Fruit fly (Drosophila melanogaster): ENCODE results near the gene CG42374.

CG42374 gene

dm6 chr3L:19216377-19216776 lies 47.2 kb upstream of the CG42374 start (continued):
- no peak for TF ChIP-seq sima (GFP tag; optimal IDR thresholded peaks at IDR 0.05)
- TF ChIP-seq CG14710 (tag; optimal IDR thresholded peaks at IDR 0.05): peak; percentile 0
- no peak for TF ChIP-seq E2f1 (GFP tag; IDR thresholded peaks at IDR 0.05)
- no peak for TF ChIP-seq fd64A (GFP tag; optimal IDR thresholded peaks at IDR 0.05)
- no peak for TF ChIP-seq danr (GFP tag; IDR thresholded peaks at IDR 0.05)
- no peak for TF ChIP-seq CG6689 (GFP tag; IDR thresholded peaks at IDR 0.05)
- peak; percentile 48 for TF ChIP-seq Blimp-1 (GFP tag; optimal IDR thresholded peaks at IDR 0.05)
- peak; percentile 11 for TF ChIP-seq NfI (GFP tag; optimal IDR thresholded peaks at IDR 0.05)
- TF ChIP-seq CG15011 (GFP tag; optimal IDR thresholded peaks at IDR 0.05): no peak
- no peak for TF ChIP-seq mirr (GFP tag; optimal IDR thresholded peaks at IDR 0.05)
- no peak; the same call in 2 of the 3 replicates for TF ChIP-seq ase (GFP tag; IDR thresholded peaks at IDR 0.05)
- peak; percentile 1 for TF ChIP-seq CG12155 (GFP tag; optimal IDR thresholded peaks at IDR 0.05)
- no peak for TF ChIP-seq Bgb (GFP tag; IDR thresholded peaks at IDR 0.05; ENCODE audit: partially characterized antibody)
- TF ChIP-seq rib (GFP tag; IDR thresholded peaks at IDR 0.05): no peak
- no peak for TF ChIP-seq CG5953 (GFP tag; IDR thresholded peaks at IDR 0.05)
- peak; percentile 17 for TF ChIP-seq Ssrp (tag; optimal IDR thresholded peaks at IDR 0.05)
- TF ChIP-seq CG8290 (GFP tag; optimal IDR thresholded peaks at IDR 0.05): no peak
- TF ChIP-seq CG8290 (tag; optimal IDR thresholded peaks at IDR 0.05): peak in 1 of 2 experiments; percentile 39
- TF ChIP-seq CG11093 (GFP tag; IDR thresholded peaks at IDR 0.05): no peak
- TF ChIP-seq CG10431 (GFP tag; optimal IDR thresholded peaks at IDR 0.05): no peak
- TF ChIP-seq CG6175 (GFP tag; IDR thresholded peaks at IDR 0.05): no peak
- no peak for TF ChIP-seq HLHmδ (GFP tag; optimal IDR thresholded peaks at IDR 0.05)
- no peak for TF ChIP-seq CG13624 (GFP tag; optimal IDR thresholded peaks at IDR 0.05)
- no peak for TF ChIP-seq hkb (optimal IDR thresholded peaks at IDR 0.05)
- TF ChIP-seq hkb (GFP tag; IDR thresholded peaks at IDR 0.05): peak; percentile 56
- no peak for TF ChIP-seq peb (GFP tag; IDR thresholded peaks at IDR 0.05)
- TF ChIP-seq Gsc (GFP tag; IDR thresholded peaks at IDR 0.05): no peak
- TF ChIP-seq pfk (GFP tag; optimal IDR thresholded peaks at IDR 0.05): no peak
- no peak for TF ChIP-seq CG30431 (GFP tag; optimal IDR thresholded peaks at IDR 0.05)
- TF ChIP-seq schlank (tag; optimal IDR thresholded peaks at IDR 0.05): no peak
- no peak for TF ChIP-seq CG15073 (GFP tag; optimal IDR thresholded peaks at IDR 0.05)
- no peak for TF ChIP-seq Bdp1 (GFP tag; optimal IDR thresholded peaks at IDR 0.05)
- peak; percentile 25 for TF ChIP-seq CG8281 (tag; optimal IDR thresholded peaks at IDR 0.05)
- TF ChIP-seq CG32772 (GFP tag; IDR thresholded peaks at IDR 0.05): peak; percentile 36; the same call in 1 of the 2 replicates
- TF ChIP-seq sr (GFP tag; IDR thresholded peaks at IDR 0.05): no peak
- peak; percentile 65 for TF ChIP-seq Fer3 (tag; optimal IDR thresholded peaks at IDR 0.05)
- TF ChIP-seq lbe (GFP tag; optimal IDR thresholded peaks at IDR 0.05): no peak
- TF ChIP-seq CG3163 (GFP tag; optimal IDR thresholded peaks at IDR 0.05): no peak
- TF ChIP-seq NFAT (GFP tag; IDR thresholded peaks at IDR 0.05): no peak
- TF ChIP-seq Dip3 (GFP tag; optimal IDR thresholded peaks at IDR 0.05): no peak
- no peak for TF ChIP-seq ara (GFP tag; IDR thresholded peaks at IDR 0.05)
- no peak for TF ChIP-seq CG7357 (GFP tag; IDR thresholded peaks at IDR 0.05)
- TF ChIP-seq slbo (GFP tag; IDR thresholded peaks at IDR 0.05): peak; percentile 56; the same call in 1 of the 2 replicates
- TF ChIP-seq Dref (GFP tag; IDR thresholded peaks at IDR 0.05): no peak
- no peak for TF ChIP-seq repo (GFP tag; optimal IDR thresholded peaks at IDR 0.05)
- no peak for TF ChIP-seq CG7745 (tag; optimal IDR thresholded peaks at IDR 0.05)
- TF ChIP-seq odd (GFP tag; optimal IDR thresholded peaks at IDR 0.05): no peak
- TF ChIP-seq CG14014 (GFP tag; IDR thresholded peaks at IDR 0.05): peak; percentile 30; the same call in 1 of the 2 replicates
- TF ChIP-seq eyg (GFP tag; optimal IDR thresholded peaks at IDR 0.05): no peak
- 0 out of 2 replicates have a peak, but pooled peaks have one; percentile 10 for TF ChIP-seq onecut (GFP tag; IDR thresholded peaks at IDR 0.05)
- no peak for TF ChIP-seq Hr78 (GFP tag; optimal IDR thresholded peaks at IDR 0.05)
- no peak for TF ChIP-seq CG9876 (GFP tag; optimal IDR thresholded peaks at IDR 0.05)
- TF ChIP-seq CG11560 (tag; IDR thresholded peaks at IDR 0.05): no peak
